Worm (Caenorhabditis elegans): Measurements from ENCODE around the gene crh-1.

DNA sequence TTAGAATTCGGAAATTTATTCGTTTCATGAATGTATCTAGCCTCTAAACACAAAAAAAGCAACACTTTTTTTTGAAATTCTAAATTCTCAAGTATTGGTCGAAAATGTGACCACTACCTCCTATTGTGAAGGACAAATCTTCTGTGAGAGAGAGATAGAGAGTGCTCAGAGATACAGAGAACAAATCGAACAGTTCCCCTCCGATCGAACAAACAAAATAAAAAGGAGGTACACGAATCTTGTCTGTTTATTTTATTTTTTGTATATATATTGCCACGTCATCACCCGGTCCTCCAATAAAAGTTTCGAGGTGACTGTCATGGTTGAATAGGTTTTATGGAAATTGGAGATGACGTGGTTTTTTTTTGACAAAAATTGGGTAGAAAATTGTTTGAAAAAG lies 83.3 kb downstream of the crh-1 start:
- TF ChIP-seq nhr-85 (tag), result no peak
- no peak for TF ChIP-seq lin-39 (tag; optimal IDR thresholded peaks at IDR 0.05)
- TF ChIP-seq lin-13 (GFP tag; optimal IDR thresholded peaks at IDR 0.05), result no peak
- TF ChIP-seq vab-15 (tag; optimal IDR thresholded peaks at IDR 0.05), result no peak
- no peak for TF ChIP-seq nhr-237 (tag; optimal IDR thresholded peaks at IDR 0.05)
- no peak for TF ChIP-seq fkh-4 (tag; optimal IDR thresholded peaks at IDR 0.05; ENCODE audit: borderline replicate concordance)
- TF ChIP-seq ztf-11 (tag; optimal IDR thresholded peaks at IDR 0.05), result no peak
- no peak for TF ChIP-seq efl-3 (GFP tag; optimal IDR thresholded peaks at IDR 0.05)
- TF ChIP-seq aly-2 (tag; optimal IDR thresholded peaks at IDR 0.05), result no peak
- no peak for TF ChIP-seq nhr-76 (tag; optimal IDR thresholded peaks at IDR 0.05)
- no peak for TF ChIP-seq alr-1 (tag; optimal IDR thresholded peaks at IDR 0.05; ENCODE audit: borderline replicate concordance)

All from whole organism, L1 larva.